Worm (Caenorhabditis elegans): ENCODE results near the gene F11E6.10.

DNA sequence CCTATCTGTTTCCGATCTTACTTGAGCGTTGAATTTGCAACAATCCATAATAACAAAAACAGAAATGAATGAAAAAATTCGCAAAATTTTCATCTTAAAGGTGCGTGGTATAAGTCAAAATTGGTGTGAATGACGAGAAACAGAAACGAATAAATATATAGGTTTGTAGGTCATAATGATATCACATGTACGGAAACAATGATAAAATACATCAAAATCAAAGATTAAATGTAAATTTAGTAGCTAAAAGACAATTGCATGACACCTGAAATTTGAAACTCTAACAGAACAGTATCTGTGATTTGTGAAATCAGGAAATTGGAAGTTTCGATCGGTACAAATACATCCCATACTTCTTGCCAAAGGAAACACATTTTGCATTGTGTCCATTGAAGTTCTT lies 12.3 kb upstream of the F11E6.10 start, which contains the start of gene F11E6.9:
- TF ChIP-seq flt-1 (GFP tag; IDR thresholded peaks at IDR 0.05): no peak
- no peak for TF ChIP-seq tab-1 (GFP tag; IDR thresholded peaks at IDR 0.05)
- no peak for TF ChIP-seq cog-1 (tag; optimal IDR thresholded peaks at IDR 0.05)
- TF ChIP-seq ztf-23 (GFP tag; IDR thresholded peaks at IDR 0.05): no peak
- no peak for TF ChIP-seq klf-2 (GFP tag; conservative IDR thresholded peaks at IDR 0.05)
- TF ChIP-seq ref-1 (GFP tag; conservative IDR thresholded peaks at IDR 0.05): no peak
- no peak for TF ChIP-seq ztf-29 (GFP tag; IDR thresholded peaks at IDR 0.05)

All from whole organism, midembryonic.